Fruit fly (Drosophila melanogaster) whole organism, prepupa: ENCODE measurements around the gene TwdlY.
A peak's percentile ranks its signal among the peaks of the same experiment; 100 is the strongest.

Source experiments
- CG10669 ChIP-seq: fragments of 200-800 bp; sonication (Bioruptor generic); optimal IDR thresholded peaks from 3 replicates; lab custom pipeline; 2018; ENCODE audit warnings: missing biosample characterization, mild to moderate bottlenecking, missing genetic modification characterization, moderate library complexity
- CG11294 ChIP-seq: fragments of 200-800 bp; sonication (Bioruptor generic); IDR thresholded peaks from 2 replicates; pipeline ENCODE4 v1.3.6; 2022; ENCODE audit warnings: missing biosample characterization, missing genetic modification characterization
- CG11762 ChIP-seq: fragments of 200-800 bp; sonication (Bioruptor generic); optimal IDR thresholded peaks from 3 replicates; lab custom pipeline; 2016; ENCODE audit warnings: missing biosample characterization, missing genetic modification characterization; ENCODE audit not compliant: insufficient read depth
- CG11902 ChIP-seq: fragments of 200-800 bp; sonication (Bioruptor generic); optimal IDR thresholded peaks from 3 replicates; lab custom pipeline; 2016; ENCODE audit warnings: missing biosample characterization, missing genetic modification characterization
- CG15336 ChIP-seq: fragments of 200-800 bp; sonication (Bioruptor generic); IDR thresholded peaks from 2 replicates; pipeline ENCODE4 v1.3.6; 2022; ENCODE audit warnings: missing biosample characterization, missing genetic modification characterization
- CG16779 ChIP-seq: fragments of 200-800 bp; sonication (Bioruptor generic); optimal IDR thresholded peaks from 3 replicates; lab custom pipeline; 2017; ENCODE audit warnings: missing biosample characterization, mild to moderate bottlenecking, missing genetic modification characterization
- CG3032 ChIP-seq: fragments of 200-800 bp; optimal IDR thresholded peaks from 2 replicates; lab custom pipeline; 2019; ENCODE audit warnings: missing biosample characterization, mild to moderate bottlenecking, missing genetic modification characterization, moderate library complexity
- CG31627 ChIP-seq: fragments of 200-800 bp; sonication (Bioruptor generic); optimal IDR thresholded peaks from 3 replicates; lab custom pipeline; 2016; ENCODE audit warnings: missing biosample characterization, missing genetic modification characterization
- CG34406 ChIP-seq: fragments of 200-800 bp; sonication (Bioruptor generic); optimal IDR thresholded peaks from 3 replicates; lab custom pipeline; 2016; ENCODE audit warnings: missing biosample characterization, missing genetic modification characterization
- CG3919 ChIP-seq: fragments of 200-800 bp; sonication (Bioruptor generic); optimal IDR thresholded peaks from 3 replicates; lab custom pipeline; 2016; ENCODE audit warnings: missing biosample characterization, missing genetic modification characterization
- CG4318 ChIP-seq: fragments of 200-800 bp; sonication (Bioruptor generic); optimal IDR thresholded peaks from 3 replicates; lab custom pipeline; 2017; ENCODE audit warnings: missing biosample characterization, mild to moderate bottlenecking, missing genetic modification characterization
- CG6276 ChIP-seq: fragments of 200-800 bp; sonication (Bioruptor generic); optimal IDR thresholded peaks from 2 replicates; lab custom pipeline; 2017; ENCODE audit warnings: missing biosample characterization, mild to moderate bottlenecking, missing genetic modification characterization
- CG6792 ChIP-seq: fragments of 200-800 bp; sonication (Bioruptor generic); optimal IDR thresholded peaks from 3 replicates; lab custom pipeline; 2016; ENCODE audit warnings: missing biosample characterization, missing genetic modification characterization
- CG6808 ChIP-seq: fragments of 200-800 bp; sonication (Bioruptor generic); optimal IDR thresholded peaks from 3 replicates; lab custom pipeline; 2017; ENCODE audit warnings: missing biosample characterization, missing genetic modification characterization, mild to moderate bottlenecking, moderate library complexity, missing genetic modification reagents
- CG6854 ChIP-seq: fragments of 200-800 bp; sonication (Bioruptor generic); optimal IDR thresholded peaks from 2 replicates; lab custom pipeline; 2017; ENCODE audit warnings: missing biosample characterization, mild to moderate bottlenecking, missing genetic modification characterization
- CG7368 ChIP-seq: fragments of 200-800 bp; sonication (Bioruptor generic); optimal IDR thresholded peaks from 3 replicates; lab custom pipeline; 2016; ENCODE audit warnings: missing biosample characterization, missing genetic modification characterization
- CG8119 ChIP-seq: fragments of 200-800 bp; sonication (Bioruptor generic); IDR thresholded peaks from 3 replicates; pipeline ENCODE4 v1.3.6; 2022; ENCODE audit warnings: missing biosample characterization, missing genetic modification characterization
- CG8319 ChIP-seq: fragments of 200-800 bp; sonication (Bioruptor generic); optimal IDR thresholded peaks from 3 replicates; lab custom pipeline; 2016; ENCODE audit warnings: missing biosample characterization, missing genetic modification characterization
- CG8632 ChIP-seq: fragments of 200-800 bp; sonication (Bioruptor generic); optimal IDR thresholded peaks from 3 replicates; lab custom pipeline; 2016; ENCODE audit warnings: missing biosample characterization, missing genetic modification characterization
- CG9139 ChIP-seq: fragments of 200-800 bp; sonication (Bioruptor generic); optimal IDR thresholded peaks from 3 replicates; lab custom pipeline; 2017; ENCODE audit warnings: missing biosample characterization, mild to moderate bottlenecking, missing genetic modification characterization
- Eip78C ChIP-seq: fragments of 200-800 bp; sonication (Bioruptor generic); peaks from one replicate; lab custom pipeline; 2016; ENCODE audit warnings: missing biosample characterization, missing genetic modification characterization
- Eip93F ChIP-seq: fragments of 200-800 bp; sonication (Bioruptor generic); optimal IDR thresholded peaks from 2 replicates; lab custom pipeline; 2016; ENCODE audit warnings: missing biosample characterization, mild to moderate bottlenecking, missing genetic modification characterization
- Ets21C ChIP-seq: fragments of 200-800 bp; sonication (Bioruptor generic); optimal IDR thresholded peaks from 3 replicates; lab custom pipeline; 2016; ENCODE audit warnings: missing biosample characterization, missing genetic modification characterization
- Ets96B ChIP-seq: fragments of 200-800 bp; optimal IDR thresholded peaks from 2 replicates; lab custom pipeline; 2019; ENCODE audit warnings: missing biosample characterization, mild to moderate bottlenecking, missing genetic modification characterization, moderate library complexity
- Gug ChIP-seq: fragments of 200-800 bp; sonication (Bioruptor generic); IDR thresholded peaks from 2 replicates; pipeline ENCODE4 v1.3.6; 2022; ENCODE audit warnings: missing biosample characterization, missing genetic modification characterization
- Hr38 ChIP-seq: sonication (Bioruptor generic); optimal IDR thresholded peaks from 2 replicates; lab custom pipeline; 2016; ENCODE audit warnings: missing biosample characterization, missing genetic modification characterization
- Hr4 ChIP-seq: fragments of 200-800 bp; sonication (Bioruptor generic); optimal IDR thresholded peaks from 3 replicates; lab custom pipeline; 2016; ENCODE audit warnings: missing biosample characterization, missing genetic modification characterization
- Lpt ChIP-seq: fragments of 200-800 bp; sonication (Bioruptor generic); optimal IDR thresholded peaks from 3 replicates; lab custom pipeline; 2016; ENCODE audit warnings: missing biosample characterization, missing genetic modification characterization
- Met ChIP-seq: fragments of 200-800 bp; sonication (Bioruptor generic); optimal IDR thresholded peaks from 3 replicates; lab custom pipeline; 2016; ENCODE audit warnings: missing biosample characterization, missing genetic modification characterization
- OdsH ChIP-seq: fragments of 200-800 bp; sonication (Bioruptor generic); optimal IDR thresholded peaks from 3 replicates; lab custom pipeline; 2016; ENCODE audit warnings: missing biosample characterization, missing genetic modification characterization
- Sox102F ChIP-seq: fragments of 200-800 bp; sonication (Bioruptor generic); optimal IDR thresholded peaks from 2 replicates; lab custom pipeline; 2016; ENCODE audit warnings: missing biosample characterization, mild to moderate bottlenecking, missing genetic modification characterization
- Sox14 ChIP-seq: fragments of 200-800 bp; sonication (Bioruptor generic); optimal IDR thresholded peaks from 3 replicates; lab custom pipeline; 2016; ENCODE audit warnings: missing biosample characterization, missing genetic modification characterization
- Sox15 ChIP-seq: fragments of 200-800 bp; sonication (Bioruptor generic); optimal IDR thresholded peaks from 3 replicates; lab custom pipeline; 2016; ENCODE audit warnings: missing biosample characterization, missing genetic modification characterization
- achi ChIP-seq: fragments of 200-800 bp; sonication (Bioruptor generic); optimal IDR thresholded peaks from 3 replicates; lab custom pipeline; 2016; ENCODE audit warnings: missing biosample characterization, missing genetic modification characterization
- acj6 ChIP-seq: fragments of 200-800 bp; sonication (Bioruptor generic); optimal IDR thresholded peaks from 3 replicates; lab custom pipeline; 2016; ENCODE audit warnings: missing biosample characterization, missing genetic modification characterization
- dac ChIP-seq: fragments of 200-800 bp; sonication (Bioruptor generic); optimal IDR thresholded peaks from 2 replicates; lab custom pipeline; 2017; ENCODE audit warnings: missing biosample characterization, mild to moderate bottlenecking, missing genetic modification characterization
- esn ChIP-seq: fragments of 200-800 bp; sonication (Bioruptor generic); optimal IDR thresholded peaks from 2 replicates; lab custom pipeline; 2016; ENCODE audit warnings: missing biosample characterization, mild to moderate bottlenecking, missing genetic modification characterization, moderate library complexity
- fd59A ChIP-seq: fragments of 200-800 bp; sonication (Bioruptor generic); optimal IDR thresholded peaks from 2 replicates; lab custom pipeline; 2017; ENCODE audit warnings: missing biosample characterization, mild to moderate bottlenecking, missing genetic modification characterization, missing genetic modification reagents
- fd85E ChIP-seq: fragments of 200-800 bp; sonication (Bioruptor generic); optimal IDR thresholded peaks from 3 replicates; lab custom pipeline; 2016; ENCODE audit warnings: missing biosample characterization, missing genetic modification characterization
- fkh ChIP-seq: fragments of 200-800 bp; sonication (Bioruptor generic); optimal IDR thresholded peaks from 3 replicates; lab custom pipeline; 2017; ENCODE audit warnings: missing biosample characterization, mild to moderate bottlenecking, missing genetic modification characterization, moderate library complexity
- lz ChIP-seq: fragments of 200-800 bp; sonication (Bioruptor generic); optimal IDR thresholded peaks from 3 replicates; lab custom pipeline; 2016; ENCODE audit warnings: missing biosample characterization, missing genetic modification characterization
- net ChIP-seq: fragments of 200-800 bp; sonication (Bioruptor generic); optimal IDR thresholded peaks from 3 replicates; lab custom pipeline; 2016; ENCODE audit warnings: missing biosample characterization, missing genetic modification characterization
- pdm3 ChIP-seq: fragments of 200-800 bp; sonication (Bioruptor generic); optimal IDR thresholded peaks from 3 replicates; lab custom pipeline; 2016; ENCODE audit warnings: missing biosample characterization, missing genetic modification characterization
- salr ChIP-seq, 2 experiments: fragments of 200-800 bp; sonication (Bioruptor generic); optimal IDR thresholded peaks; 3 replicates each; lab custom pipeline; 2016 to 2018; ENCODE audit warnings: missing biosample characterization in 2 of 2, missing genetic modification characterization in 2 of 2, mild to moderate bottlenecking in 1 of 2
- spab ChIP-seq: fragments of 200-800 bp; sonication (Bioruptor generic); optimal IDR thresholded peaks from 2 replicates; lab custom pipeline; 2017; ENCODE audit warnings: missing biosample characterization, mild to moderate bottlenecking, missing genetic modification characterization, missing genetic modification reagents
- ss ChIP-seq, 2 experiments: fragments of 200-800 bp; sonication (Bioruptor generic); optimal IDR thresholded peaks; 2 replicates in 1 of 2; 3 replicates in 1 of 2; lab custom pipeline; 2017 to 2018; ENCODE audit warnings: mild to moderate bottlenecking in 2 of 2, missing biosample characterization in 2 of 2, missing genetic modification characterization in 2 of 2, moderate library complexity in 1 of 2
- svp ChIP-seq: fragments of 200-800 bp; sonication (Bioruptor generic); peaks from one replicate; lab custom pipeline; 2016; ENCODE audit warnings: missing biosample characterization, missing genetic modification characterization
- topi ChIP-seq: fragments of 200-800 bp; sonication (Bioruptor generic); optimal IDR thresholded peaks from 3 replicates; lab custom pipeline; 2016; ENCODE audit warnings: missing biosample characterization, missing genetic modification characterization
- vri ChIP-seq: fragments of 200-800 bp; sonication (Bioruptor generic); optimal IDR thresholded peaks from 3 replicates; lab custom pipeline; 2016; ENCODE audit warnings: missing biosample characterization, mild to moderate bottlenecking, missing genetic modification characterization

The TwdlY gene

DNA sequence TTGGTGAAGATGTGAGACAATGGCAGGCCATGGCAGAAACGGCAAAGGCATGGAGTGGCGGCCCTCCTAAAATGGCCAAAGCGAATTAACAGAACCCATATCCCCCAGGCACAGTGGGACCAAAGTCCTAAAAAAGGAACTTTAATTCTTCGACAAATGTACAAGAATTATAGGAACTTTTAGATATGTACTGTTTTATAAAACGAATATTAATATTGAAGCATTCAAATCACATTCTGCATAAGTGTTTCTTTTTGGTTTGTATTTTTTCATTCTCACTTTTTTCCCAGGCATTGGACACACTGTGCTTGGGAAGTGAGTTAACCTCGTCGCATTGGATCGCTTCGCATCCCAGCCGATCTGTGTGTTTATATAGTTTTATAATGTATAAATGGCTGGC lies 30.2 kb downstream of the TwdlY start (continued):
- TF ChIP-seq fd59A (GFP tag; lab: Kevin White, UChicago) (peak; percentile 14), Ets21C (GFP tag; lab: Kevin White, UChicago) (no peak), CG4318 (GFP tag; lab: Kevin White, UChicago) (no peak), Lpt (GFP tag; lab: Kevin White, UChicago) (no peak), CG7368 (GFP tag; lab: Kevin White, UChicago) (no peak), OdsH (peak; percentile 14), topi (GFP tag; lab: Kevin White, UChicago) (peak; percentile 47), esn (GFP tag; lab: Kevin White, UChicago) (peak; percentile 53), fd85E (no peak), CG11294 (GFP tag; lab: Robert Waterston, UW) (no peak), CG6854 (GFP tag; lab: Kevin White, UChicago) (no peak), svp (GFP tag; lab: Kevin White, UChicago) (peak; percentile 86), Hr38 (GFP tag; lab: Kevin White, UChicago) (no peak), dac (GFP tag; lab: Kevin White, UChicago) (no peak), CG3032 (tag; lab: Kevin White, UChicago) (peak; percentile 23), lz (peak; percentile 33), ss (GFP tag; optimal IDR thresholded peaks at IDR 0.05; lab: Kevin White, UChicago) (peak; percentile 59 to 70), Sox15 (GFP tag; lab: Kevin White, UChicago) (no peak), CG6276 (GFP tag; lab: Kevin White, UChicago) (peak; percentile 24), CG8319 (GFP tag; lab: Kevin White, UChicago) (no peak), net (peak; percentile 49), achi (peak; percentile 42), CG34406 (GFP tag; lab: Kevin White, UChicago) (no peak)
- TF ChIP-seq, all 60 proteins: peak for 35

DNA sequence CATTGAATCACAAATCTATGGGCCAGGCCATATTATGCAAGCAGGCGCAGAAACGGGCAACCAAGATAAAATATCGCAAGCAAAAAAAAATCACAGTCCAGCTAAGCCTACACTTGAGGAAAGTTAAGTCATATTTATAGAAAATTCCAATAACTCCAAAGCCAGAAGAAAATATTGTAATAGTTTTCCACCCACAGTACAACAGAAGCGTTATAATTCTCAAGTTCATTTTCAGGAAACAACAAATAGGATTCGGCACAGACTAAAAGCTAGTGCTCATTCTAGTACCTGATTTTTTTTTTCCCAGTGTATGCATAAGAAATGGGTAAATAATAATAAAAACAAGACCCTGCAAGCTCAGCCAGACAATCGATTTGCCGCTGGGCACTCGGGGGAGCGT lies 31.1 kb downstream of the TwdlY start:
- peak; percentile 46; the same call in 2 of the 3 replicates for TF ChIP-seq CG8119 (GFP tag; lab: Robert Waterston, UW)
- TF ChIP-seq CG3032 (tag; lab: Kevin White, UChicago), result peak; percentile 37
- peak; percentile 84 for TF ChIP-seq Eip78C (GFP tag; lab: Kevin White, UChicago)
- no peak for TF ChIP-seq CG16779 (tag; lab: Kevin White, UChicago)
- no peak for TF ChIP-seq Sox102F (GFP tag; lab: Kevin White, UChicago)
- TF ChIP-seq Hr4 (GFP tag; lab: Kevin White, UChicago), result peak; percentile 63
- TF ChIP-seq svp (GFP tag; lab: Kevin White, UChicago), result no peak
- TF ChIP-seq CG11902 (GFP tag; lab: Kevin White, UChicago), result no peak
- no peak for TF ChIP-seq CG4318 (GFP tag; lab: Kevin White, UChicago)
- no peak for TF ChIP-seq fkh (GFP tag; lab: Kevin White, UChicago)
- TF ChIP-seq ss (GFP tag; optimal IDR thresholded peaks at IDR 0.05; lab: Kevin White, UChicago), result peak in 1 of 2 experiments; percentile 24
- TF ChIP-seq OdsH, result peak; percentile 54
- TF ChIP-seq lz, result no peak
- TF ChIP-seq fd59A (GFP tag; lab: Kevin White, UChicago), result peak; percentile 2
- TF ChIP-seq CG6792 (GFP tag; lab: Kevin White, UChicago), result peak; percentile 13
- TF ChIP-seq CG3919 (GFP tag; lab: Kevin White, UChicago), result peak; percentile 7
- TF ChIP-seq CG10669 (GFP tag; lab: Kevin White, UChicago), result no peak
- no peak for TF ChIP-seq Sox15 (GFP tag; lab: Kevin White, UChicago)
- peak; percentile 1 for TF ChIP-seq topi (GFP tag; lab: Kevin White, UChicago)
- TF ChIP-seq Hr38 (GFP tag; lab: Kevin White, UChicago), result no peak
- TF ChIP-seq pdm3 (GFP tag; lab: Kevin White, UChicago), result peak; percentile 50
- peak; percentile 15 for TF ChIP-seq Ets96B (tag; lab: Kevin White, UChicago)
- peak; percentile 30 for TF ChIP-seq CG8632 (GFP tag; lab: Kevin White, UChicago)
- TF ChIP-seq spab, result no peak
- TF ChIP-seq Sox14, result peak; percentile 30
- no peak for TF ChIP-seq CG8319 (GFP tag; lab: Kevin White, UChicago)
- no peak for TF ChIP-seq Eip93F (GFP tag; lab: Kevin White, UChicago)
- no peak for TF ChIP-seq Gug (GFP tag; lab: Robert Waterston, UW)
- no peak for TF ChIP-seq CG34406 (GFP tag; lab: Kevin White, UChicago)
- TF ChIP-seq CG9139 (GFP tag; lab: Kevin White, UChicago), result no peak
- no peak for TF ChIP-seq CG11762 (GFP tag; lab: Kevin White, UChicago)
- TF ChIP-seq vri (GFP tag; lab: Kevin White, UChicago), result no peak
- TF ChIP-seq CG6808 (GFP tag; lab: Kevin White, UChicago), result peak; percentile 17
- peak; percentile 10 for TF ChIP-seq Met (GFP tag; lab: Kevin White, UChicago)
- TF ChIP-seq salr (GFP tag; optimal IDR thresholded peaks at IDR 0.05; lab: Kevin White, UChicago), result no peak
- TF ChIP-seq CG31627, result no peak
- TF ChIP-seq CG6276 (GFP tag; lab: Kevin White, UChicago), result no peak
- peak; percentile 65; the same call in 1 of the 2 replicates for TF ChIP-seq CG15336 (GFP tag; lab: Robert Waterston, UW)
- TF ChIP-seq acj6 (GFP tag; lab: Kevin White, UChicago), result peak; percentile 40
